Worm (Caenorhabditis elegans) whole organism, late embryonic: Measurements from ENCODE around the gene F28H6.6.

Experiments
- C38D4.7 ChIP-seq: fragments of 200-800 bp; sonication (Bioruptor generic); optimal IDR thresholded peaks from 2 replicates; lab custom pipeline; 2018; ENCODE audit warnings: mild to moderate bottlenecking, missing genetic modification characterization, moderate library complexity, missing compliant biosample characterization
- ama-1 ChIP-seq: fragments of 150-350 bp; optimal IDR thresholded peaks from 2 replicates; lab custom pipeline; 2014
- ceh-18 ChIP-seq: sonication (generic microtip); optimal IDR thresholded peaks from 2 replicates; lab custom pipeline; 2016; ENCODE audit warnings: missing genetic modification characterization, missing compliant biosample characterization
- ceh-48 ChIP-seq: sonication (generic microtip); optimal IDR thresholded peaks from 2 replicates; lab custom pipeline; 2016; ENCODE audit warnings: missing genetic modification characterization, inconsistent platforms, missing compliant biosample characterization
- ceh-6 ChIP-seq: fragments of 200-800 bp; sonication (Bioruptor generic); optimal IDR thresholded peaks from 2 replicates; lab custom pipeline; 2018; ENCODE audit warnings: mild to moderate bottlenecking, missing genetic modification characterization, missing compliant biosample characterization
- elt-2 ChIP-seq: sonication (generic microtip); optimal IDR thresholded peaks from 2 replicates; lab custom pipeline; 2016; ENCODE audit warnings: missing genetic modification reagents, missing genetic modification characterization, missing compliant biosample characterization
- gmeb-2 ChIP-seq: sonication (generic microtip); optimal IDR thresholded peaks from 2 replicates; lab custom pipeline; 2016; ENCODE audit warnings: missing genetic modification characterization, inconsistent platforms, missing compliant biosample characterization
- hlh-6 ChIP-seq: sonication (generic microtip); optimal IDR thresholded peaks from 2 replicates; lab custom pipeline; 2016; ENCODE audit warnings: missing genotype, missing genetic modification characterization, missing compliant biosample characterization
- hlh-8 ChIP-seq: sonication (generic microtip); optimal IDR thresholded peaks from 2 replicates; lab custom pipeline; 2016; ENCODE audit warnings: missing genotype, missing genetic modification characterization, missing compliant biosample characterization
- lim-6 ChIP-seq: sonication (generic microtip); optimal IDR thresholded peaks from 2 replicates; lab custom pipeline; 2016; ENCODE audit warnings: missing genetic modification characterization, missing compliant biosample characterization
- pqm-1 ChIP-seq: sonication (generic microtip); optimal IDR thresholded peaks from 2 replicates; lab custom pipeline; 2016; ENCODE audit warnings: missing genetic modification characterization, missing compliant biosample characterization

- TF ChIP-seq gmeb-2 (tag; lab: Kevin White, UChicago): no peak
- no peak for TF ChIP-seq elt-2 (tag; lab: Kevin White, UChicago)
- no peak for TF ChIP-seq hlh-6 (tag; lab: Kevin White, UChicago)
- TF ChIP-seq ceh-48: no peak
- TF ChIP-seq C38D4.7 (GFP tag; lab: Kevin White, UChicago): no peak
- no peak for TF ChIP-seq ama-1
- no peak for TF ChIP-seq lim-6
- TF ChIP-seq ceh-6 (GFP tag; lab: Kevin White, UChicago): no peak
- TF ChIP-seq pqm-1 (tag; lab: Kevin White, UChicago): no peak
- no peak for TF ChIP-seq ceh-18
- TF ChIP-seq hlh-8 (tag; lab: Kevin White, UChicago): no peak
Observed at ce11 chrX:14131476-14131875, 5.8 kb upstream of the F28H6.6 start.
